Fruit fly (Drosophila melanogaster) S2 (cell line): ENCODE results near the gene CG2021.

ENCODE experiments used
- CG8478 ChIP-seq: fragments of >200 bp; optimal IDR thresholded peaks from 2 replicates; lab custom pipeline; 2018
- CTCF ChIP-seq, 2 experiments: fragments of >200 bp; optimal IDR thresholded peaks; 2 replicates each; lab custom pipeline; 2018

The CG2021 gene

dm6 chr3L:1740129-1740975, 36.9 kb downstream of the CG2021 start:
- TF ChIP-seq CG8478 (lab: Kevin White, UChicago): no peak
- TF ChIP-seq CTCF (optimal IDR thresholded peaks at IDR 0.05; lab: Kevin White, UChicago): no peak

dm6 chr3L:1739522-1740128, 37.6 kb downstream of the CG2021 start:
- no peak for TF ChIP-seq CTCF (optimal IDR thresholded peaks at IDR 0.05; lab: Kevin White, UChicago)

- TF ChIP-seq CG8478 (lab: Kevin White, UChicago) (no peak), CTCF (optimal IDR thresholded peaks at IDR 0.05; lab: Kevin White, UChicago) (peak in 1 of 2 experiments; percentile 20)
Measured at dm6 chr3L:1738375-1739328, 38.6 kb downstream of the CG2021 start, which contains the start of gene Gk2. Gk2 (plus strand) TSS chr3L:1738407.

- TF ChIP-seq CG8478 (lab: Kevin White, UChicago) (no peak), CTCF (optimal IDR thresholded peaks at IDR 0.05; lab: Kevin White, UChicago) (no peak)
Measured at dm6 chr3L:1737898-1738322, 39.3 kb downstream of the CG2021 start, which contains the start of gene PIG-Wb. PIG-Wb (minus strand) TSS chr3L:1738106.

dm6 chr3L:1735603-1736002, 41.6 kb downstream of the CG2021 start, which contains the start of gene Oseg4:
Oseg4 (minus strand) TSS chr3L:1735767.
- no peak for TF ChIP-seq CG8478 (lab: Kevin White, UChicago)

- TF ChIP-seq CTCF (optimal IDR thresholded peaks at IDR 0.05; lab: Kevin White, UChicago) (peak; percentile 24 to 40), CG8478 (lab: Kevin White, UChicago) (no peak)
Measured at dm6 chr3L:1730873-1731272, 46.3 kb downstream of the CG2021 start, which contains the start of gene drpr. drpr (minus strand) TSS chr3L:1731107.

- TF ChIP-seq CG8478 (lab: Kevin White, UChicago) (no peak), CTCF (optimal IDR thresholded peaks at IDR 0.05; lab: Kevin White, UChicago) (no peak)
Measured at dm6 chr3L:1730160-1730595, 47.0 kb downstream of the CG2021 start.

dm6 chr3L:1729380-1730159, 47.6 kb downstream of the CG2021 start:
- no peak for TF ChIP-seq CTCF (optimal IDR thresholded peaks at IDR 0.05; lab: Kevin White, UChicago)
- no peak for TF ChIP-seq CG8478 (lab: Kevin White, UChicago)

dm6 chr3L:1727431-1727830, 49.8 kb downstream of the CG2021 start:
- TF ChIP-seq CTCF (optimal IDR thresholded peaks at IDR 0.05; lab: Kevin White, UChicago): no peak
- no peak for TF ChIP-seq CG8478 (lab: Kevin White, UChicago)
